Fruit fly (Drosophila melanogaster) whole organism, adult: Measurements from ENCODE around the gene Wnt10.

ENCODE experiments used
- CG11617 ChIP-seq: fragments of 200-800 bp; sonication (Bioruptor generic); optimal IDR thresholded peaks from 2 replicates; lab custom pipeline; 2017; ENCODE audit warnings: mild to moderate bottlenecking, missing biosample characterization, missing genetic modification reagents, missing genetic modification characterization
- CG12768 ChIP-seq: fragments of 200-800 bp; sonication (Bioruptor generic); optimal IDR thresholded peaks from 2 replicates; lab custom pipeline; 2017; ENCODE audit warnings: missing biosample characterization, missing genetic modification characterization, mild to moderate bottlenecking, moderate library complexity, missing genetic modification reagents
- CG14711 ChIP-seq: fragments of 200-800 bp; sonication (Bioruptor generic); optimal IDR thresholded peaks from 2 replicates; lab custom pipeline; 2018; ENCODE audit warnings: missing biosample characterization, mild to moderate bottlenecking, missing genetic modification characterization, moderate library complexity
- CG1620 ChIP-seq: fragments of 200-800 bp; sonication (Bioruptor generic); optimal IDR thresholded peaks from 2 replicates; lab custom pipeline; 2016; ENCODE audit warnings: missing biosample characterization, missing genetic modification characterization
- CG33017 ChIP-seq: fragments of 200-800 bp; sonication (Bioruptor generic); optimal IDR thresholded peaks from 2 replicates; lab custom pipeline; 2018; ENCODE audit warnings: missing biosample characterization, mild to moderate bottlenecking, missing genetic modification characterization, moderate library complexity
- CG5204 ChIP-seq: fragments of 200-800 bp; sonication (Bioruptor generic); optimal IDR thresholded peaks from 2 replicates; lab custom pipeline; 2016; ENCODE audit warnings: missing biosample characterization, missing genetic modification characterization
- CG7045 ChIP-seq: fragments of 200-800 bp; sonication (Bioruptor generic); optimal IDR thresholded peaks from 2 replicates; lab custom pipeline; 2017; ENCODE audit warnings: missing biosample characterization, mild to moderate bottlenecking, missing genetic modification characterization
- CG7101 ChIP-seq: fragments of 200-800 bp; sonication (Bioruptor generic); optimal IDR thresholded peaks from 2 replicates; lab custom pipeline; 2018; ENCODE audit warnings: missing biosample characterization, mild to moderate bottlenecking, missing genetic modification characterization, moderate library complexity
- Clk ChIP-seq: fragments of 200-800 bp; sonication (Bioruptor generic); optimal IDR thresholded peaks from 2 replicates; lab custom pipeline; 2017; ENCODE audit warnings: missing biosample characterization, missing genetic modification characterization
- Crg-1 ChIP-seq: fragments of 200-800 bp; sonication (Bioruptor generic); optimal IDR thresholded peaks from 2 replicates; lab custom pipeline; 2016; ENCODE audit warnings: missing biosample characterization, missing genetic modification characterization
- Hr96 ChIP-seq: fragments of 200-800 bp; sonication (Bioruptor generic); optimal IDR thresholded peaks from 2 replicates; lab custom pipeline; 2016; ENCODE audit warnings: missing biosample characterization, missing genetic modification characterization
- Mnt ChIP-seq: fragments of 200-800 bp; sonication (Bioruptor generic); optimal IDR thresholded peaks from 2 replicates; lab custom pipeline; 2016; ENCODE audit warnings: missing biosample characterization, mild to moderate bottlenecking, missing genetic modification characterization
- bab1 ChIP-seq: fragments of 200-800 bp; sonication (Bioruptor generic); optimal IDR thresholded peaks from 3 replicates; lab custom pipeline; 2019; ENCODE audit warnings: missing biosample characterization, mild to moderate bottlenecking, missing genetic modification characterization, moderate library complexity
- cic ChIP-seq: fragments of 200-800 bp; sonication (Bioruptor generic); optimal IDR thresholded peaks from 2 replicates; lab custom pipeline; 2017; ENCODE audit warnings: missing biosample characterization, mild to moderate bottlenecking, missing genetic modification characterization, moderate library complexity
- cnc ChIP-seq, 2 experiments: fragments of >200 bp; optimal IDR thresholded peaks; 2 replicates each; lab custom pipeline; 2017
- kay ChIP-seq: fragments of 200-800 bp; sonication (Bioruptor generic); peaks from one replicate; lab custom pipeline; 2016; ENCODE audit warnings: missing biosample characterization, missing genetic modification characterization, borderline replicate concordance
- ovo ChIP-seq: fragments of 200-800 bp; sonication (Bioruptor generic); optimal IDR thresholded peaks from 2 replicates; lab custom pipeline; 2016; ENCODE audit warnings: missing biosample characterization, missing genetic modification characterization
- pad ChIP-seq: fragments of 200-800 bp; sonication (Bioruptor generic); optimal IDR thresholded peaks from 3 replicates; lab custom pipeline; 2017; ENCODE audit warnings: missing biosample characterization, missing genetic modification characterization, mild to moderate bottlenecking, moderate library complexity, missing genetic modification reagents
- tj ChIP-seq: fragments of 200-800 bp; sonication (Bioruptor generic); optimal IDR thresholded peaks from 3 replicates; lab custom pipeline; 2017; ENCODE audit warnings: missing biosample characterization, mild to moderate bottlenecking, missing genetic modification characterization, moderate library complexity
- toe ChIP-seq: fragments of 200-800 bp; sonication (Bioruptor generic); optimal IDR thresholded peaks from 2 replicates; lab custom pipeline; 2016; ENCODE audit warnings: missing biosample characterization, missing genetic modification characterization

The Wnt10 gene

DNA sequence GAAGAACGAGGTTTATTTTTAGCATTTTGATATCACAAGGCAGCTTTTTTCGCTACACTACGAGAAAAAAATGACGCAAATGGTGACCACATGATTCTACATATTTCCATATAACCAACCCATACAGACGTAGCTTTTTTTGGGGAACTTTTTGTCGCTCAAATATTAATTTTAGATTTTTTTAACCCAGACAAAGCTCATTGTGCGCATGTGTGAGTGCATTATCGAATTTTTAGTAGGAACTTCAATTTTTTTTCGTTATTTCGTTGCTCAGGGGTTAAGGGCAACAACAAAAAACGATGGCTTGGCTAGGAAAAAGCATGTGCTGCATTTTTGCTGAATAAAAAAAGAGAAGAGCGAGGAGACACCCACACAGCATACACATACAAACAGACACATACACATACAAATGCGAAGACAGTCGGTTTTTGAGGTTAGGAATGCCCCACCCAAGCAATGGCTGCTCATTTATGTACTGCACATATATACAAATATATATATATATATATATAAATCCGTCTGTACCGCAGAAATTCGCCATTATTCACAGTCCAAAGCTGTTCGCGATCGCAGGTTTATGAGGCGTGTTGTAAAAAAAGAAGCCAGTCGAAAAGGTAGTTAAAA, 61.2 kb downstream of the Wnt10 start:
- TF ChIP-seq tj (GFP tag; lab: Kevin White, UChicago) (peak; percentile 89), CG33017 (tag; lab: Kevin White, UChicago) (no peak)

DNA sequence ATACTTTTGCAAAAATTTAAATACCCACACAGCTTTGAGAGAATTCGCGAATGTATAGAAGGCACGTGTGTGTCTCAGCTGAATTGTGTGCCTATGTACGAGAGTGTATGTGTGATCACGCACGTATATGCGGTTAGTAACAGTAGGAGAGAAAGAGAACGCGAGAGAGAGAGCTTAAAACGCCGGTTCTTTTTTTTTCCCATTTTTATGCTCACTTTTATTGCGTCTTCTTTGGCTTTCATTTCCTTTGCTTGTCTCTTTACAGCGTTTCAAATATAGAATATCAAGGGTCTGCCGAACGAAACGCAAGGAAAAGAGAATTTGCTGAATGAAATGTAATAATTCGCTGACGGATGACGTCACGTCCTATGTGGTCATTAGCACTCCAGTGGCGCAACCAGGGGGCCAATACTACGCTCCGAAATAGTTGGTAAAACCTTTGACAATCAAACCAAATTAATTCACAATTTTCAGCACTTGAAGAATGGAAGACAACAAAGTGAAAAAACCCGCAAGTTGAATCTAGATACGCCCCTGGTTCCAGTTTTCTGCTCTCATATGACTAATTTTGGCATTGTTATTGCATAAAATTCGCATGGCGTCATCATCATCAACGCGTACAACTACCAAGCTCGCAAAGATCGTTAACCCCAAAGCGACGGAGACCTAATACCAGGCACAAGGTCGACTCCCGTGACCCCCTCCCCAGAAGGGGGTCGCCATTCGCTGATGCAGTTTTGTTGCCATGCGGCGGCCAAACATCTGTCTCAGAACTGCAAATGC, 61.9 kb downstream of the Wnt10 start:
- TF ChIP-seq bab1 (GFP tag; lab: Kevin White, UChicago), result peak; percentile 84
- no peak for TF ChIP-seq Mnt (GFP tag; lab: Kevin White, UChicago)
- no peak for TF ChIP-seq cnc (optimal IDR thresholded peaks at IDR 0.05; lab: Kevin White, UChicago)
- no peak for TF ChIP-seq toe (GFP tag; lab: Kevin White, UChicago)
- TF ChIP-seq tj (GFP tag; lab: Kevin White, UChicago), result peak; percentile 59
- peak; percentile 59 for TF ChIP-seq Crg-1
- peak; percentile 87 for TF ChIP-seq CG12768 (GFP tag; lab: Kevin White, UChicago)
- peak; percentile 94 for TF ChIP-seq kay (GFP tag; lab: Kevin White, UChicago)
- no peak for TF ChIP-seq ovo (GFP tag; lab: Kevin White, UChicago)
- TF ChIP-seq CG14711 (tag; lab: Kevin White, UChicago), result peak; percentile 86
- peak; percentile 22 for TF ChIP-seq pad (GFP tag; lab: Kevin White, UChicago)
- peak; percentile 10 for TF ChIP-seq Clk
- TF ChIP-seq CG33017 (tag; lab: Kevin White, UChicago), result peak; percentile 89
- no peak for TF ChIP-seq CG5204
- peak; percentile 51 for TF ChIP-seq CG1620 (GFP tag; lab: Kevin White, UChicago)
- peak; percentile 9 for TF ChIP-seq Hr96 (GFP tag; lab: Kevin White, UChicago)
- peak; percentile 72 for TF ChIP-seq CG11617
- TF ChIP-seq CG7101 (tag; lab: Kevin White, UChicago), result peak; percentile 90
- peak; percentile 74 for TF ChIP-seq CG7045 (GFP tag; lab: Kevin White, UChicago)
- peak; percentile 59 for TF ChIP-seq cic (GFP tag; lab: Kevin White, UChicago)

DNA sequence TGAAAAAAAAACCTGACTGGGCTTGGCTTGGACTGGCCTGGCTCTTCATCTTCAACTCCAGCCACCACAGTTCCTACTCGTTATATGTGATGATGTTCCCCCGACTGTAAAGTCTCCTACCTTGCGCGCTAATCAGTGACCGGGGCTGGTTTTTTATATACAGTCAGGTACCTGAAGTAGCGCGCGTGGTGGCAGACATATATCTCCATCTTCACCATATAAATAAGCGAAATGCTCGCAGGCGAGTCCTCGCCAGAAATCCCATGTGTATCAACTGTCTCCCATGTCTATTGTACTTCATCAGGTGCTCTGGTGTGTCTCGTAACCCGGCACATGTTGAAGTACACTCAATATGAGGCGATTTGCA, 62.5 kb downstream of the Wnt10 start:
- no peak for TF ChIP-seq CG11617
- no peak for TF ChIP-seq kay (GFP tag; lab: Kevin White, UChicago)
- TF ChIP-seq CG7045 (GFP tag; lab: Kevin White, UChicago), result no peak
- no peak for TF ChIP-seq toe (GFP tag; lab: Kevin White, UChicago)
- TF ChIP-seq tj (GFP tag; lab: Kevin White, UChicago), result no peak
- TF ChIP-seq Hr96 (GFP tag; lab: Kevin White, UChicago), result no peak
- TF ChIP-seq cnc (optimal IDR thresholded peaks at IDR 0.05; lab: Kevin White, UChicago), result no peak
- TF ChIP-seq bab1 (GFP tag; lab: Kevin White, UChicago), result no peak
- TF ChIP-seq CG14711 (tag; lab: Kevin White, UChicago), result no peak
- TF ChIP-seq Crg-1, result no peak
- TF ChIP-seq CG1620 (GFP tag; lab: Kevin White, UChicago), result no peak
- no peak for TF ChIP-seq Clk
- no peak for TF ChIP-seq CG12768 (GFP tag; lab: Kevin White, UChicago)
- no peak for TF ChIP-seq pad (GFP tag; lab: Kevin White, UChicago)
- no peak for TF ChIP-seq cic (GFP tag; lab: Kevin White, UChicago)
- TF ChIP-seq Mnt (GFP tag; lab: Kevin White, UChicago), result no peak

DNA sequence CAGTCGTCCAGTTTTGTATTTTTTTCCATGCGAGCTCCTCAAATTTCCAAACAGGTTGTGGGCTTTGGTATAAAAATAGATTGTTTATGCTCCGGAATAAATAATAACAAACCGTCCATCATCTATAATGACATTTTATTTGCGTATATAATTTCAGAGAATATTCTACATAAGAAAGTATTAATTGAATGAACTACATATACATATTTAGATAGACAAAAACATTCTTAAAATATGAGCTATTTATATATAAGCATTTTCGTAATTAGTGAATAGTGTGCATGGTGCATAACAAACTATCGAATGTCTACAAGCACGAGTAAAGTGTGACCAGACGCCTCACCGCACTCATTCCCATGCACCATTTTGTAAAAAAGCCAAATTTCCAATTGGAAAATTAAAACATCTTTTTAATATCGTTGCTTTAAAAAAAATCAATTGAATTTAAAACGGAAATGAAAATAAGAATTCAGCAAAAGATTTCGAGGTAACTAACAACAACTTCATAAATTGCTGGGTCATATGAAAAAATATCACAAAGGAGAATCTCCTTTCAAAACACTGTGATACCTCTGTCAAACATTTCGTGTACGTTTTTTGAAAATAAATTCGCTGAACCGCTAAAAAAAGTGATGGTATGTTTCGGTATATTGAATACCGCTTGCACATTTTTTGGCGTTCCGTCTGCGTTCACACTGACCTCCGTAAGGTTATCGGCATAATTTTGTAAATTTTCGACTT, 63.3 kb downstream of the Wnt10 start, which contains the start of gene muc:
TSS of gene muc (plus strand) at position 541 of the 741 bp plus-strand sequence.
- TF ChIP-seq CG7045 (GFP tag; lab: Kevin White, UChicago) (no peak), CG33017 (tag; lab: Kevin White, UChicago) (peak; percentile 54), ovo (GFP tag; lab: Kevin White, UChicago) (peak; percentile 10), cnc (optimal IDR thresholded peaks at IDR 0.05; lab: Kevin White, UChicago) (no peak), CG5204 (peak; percentile 30), Hr96 (GFP tag; lab: Kevin White, UChicago) (peak; percentile 8), CG14711 (tag; lab: Kevin White, UChicago) (peak; percentile 57), bab1 (GFP tag; lab: Kevin White, UChicago) (peak; percentile 13), CG7101 (tag; lab: Kevin White, UChicago) (peak; percentile 64), tj (GFP tag; lab: Kevin White, UChicago) (peak; percentile 23), kay (GFP tag; lab: Kevin White, UChicago) (no peak), pad (GFP tag; lab: Kevin White, UChicago) (peak; percentile 6), Mnt (GFP tag; lab: Kevin White, UChicago) (no peak), cic (GFP tag; lab: Kevin White, UChicago) (no peak), Crg-1 (no peak), Clk (peak; percentile 8), CG11617 (no peak), CG1620 (GFP tag; lab: Kevin White, UChicago) (peak; percentile 36), toe (GFP tag; lab: Kevin White, UChicago) (peak; percentile 46), CG12768 (GFP tag; lab: Kevin White, UChicago) (no peak)
